Fruit fly (Drosophila melanogaster) whole organism, pupa: Measurements from ENCODE around the gene UQCR-C1.

Source experiments
- CG12605 ChIP-seq: fragments of 200-800 bp; sonication (Bioruptor generic); IDR thresholded peaks from 2 replicates; pipeline ENCODE4 v1.3.6; 2022; ENCODE audit warnings: missing biosample characterization, missing genetic modification characterization
- CG14655 ChIP-seq: fragments of 200-800 bp; sonication (Bioruptor generic); optimal IDR thresholded peaks from 3 replicates; lab custom pipeline; 2017; ENCODE audit warnings: mild to moderate bottlenecking, missing biosample characterization, missing genetic modification reagents, missing genetic modification characterization
- CG15710 ChIP-seq: fragments of 200-800 bp; sonication (Bioruptor generic); optimal IDR thresholded peaks from 2 replicates; lab custom pipeline; 2018; ENCODE audit warnings: missing biosample characterization, mild to moderate bottlenecking, missing genetic modification characterization, moderate library complexity
- CG32121 ChIP-seq: fragments of 200-800 bp; sonication (Bioruptor generic); IDR thresholded peaks from 2 replicates; pipeline ENCODE4 v1.3.6; 2022; ENCODE audit warnings: missing biosample characterization, missing genetic modification characterization
- CG34367 ChIP-seq: fragments of 200-800 bp; sonication (Bioruptor generic); optimal IDR thresholded peaks from 2 replicates; lab custom pipeline; 2018; ENCODE audit warnings: missing biosample characterization, mild to moderate bottlenecking, missing genetic modification characterization
- CG4496 ChIP-seq: fragments of 200-800 bp; sonication (Bioruptor generic); IDR thresholded peaks from 3 replicates; pipeline ENCODE4 v1.3.6; 2022; ENCODE audit warnings: missing biosample characterization, missing genetic modification characterization
- CG8159 ChIP-seq: fragments of 200-800 bp; sonication (Bioruptor generic); optimal IDR thresholded peaks from 3 replicates; lab custom pipeline; 2018; ENCODE audit warnings: missing biosample characterization, mild to moderate bottlenecking, missing genetic modification characterization, moderate library complexity
- CG9948 ChIP-seq: fragments of 200-800 bp; sonication (Bioruptor generic); optimal IDR thresholded peaks from 2 replicates; lab custom pipeline; 2018; ENCODE audit warnings: missing biosample characterization, mild to moderate bottlenecking, missing genetic modification characterization, moderate library complexity
- D1 ChIP-seq: fragments of 200-800 bp; sonication (Bioruptor generic); optimal IDR thresholded peaks from 2 replicates; lab custom pipeline; 2018; ENCODE audit warnings: missing biosample characterization, mild to moderate bottlenecking, missing genetic modification characterization, moderate library complexity
- EcR ChIP-seq: fragments of 200-800 bp; sonication (Bioruptor generic); optimal IDR thresholded peaks from 3 replicates; lab custom pipeline; 2019; ENCODE audit warnings: missing biosample characterization, missing genetic modification characterization, mild to moderate bottlenecking, moderate library complexity, missing genetic modification reagents
- Pif1A ChIP-seq: fragments of 200-800 bp; sonication (Bioruptor generic); optimal IDR thresholded peaks from 3 replicates; lab custom pipeline; 2016; ENCODE audit warnings: missing biosample characterization, missing genetic modification characterization
- Pif1B ChIP-seq: fragments of 200-800 bp; sonication (Bioruptor generic); optimal IDR thresholded peaks from 3 replicates; lab custom pipeline; 2016; ENCODE audit warnings: missing biosample characterization, missing genetic modification characterization
- Snoo ChIP-seq: fragments of 200-800 bp; sonication (Bioruptor generic); optimal IDR thresholded peaks from 3 replicates; lab custom pipeline; 2017; ENCODE audit warnings: missing biosample characterization, mild to moderate bottlenecking, missing genetic modification characterization, inconsistent platforms
- fd96Ca ChIP-seq: fragments of 200-800 bp; sonication (Bioruptor generic); IDR thresholded peaks from 3 replicates; pipeline ENCODE4 v1.3.6; 2022; ENCODE audit warnings: missing biosample characterization, missing genetic modification characterization
- gl ChIP-seq: fragments of 200-800 bp; sonication (Bioruptor generic); optimal IDR thresholded peaks from 2 replicates; lab custom pipeline; 2018; ENCODE audit warnings: missing biosample characterization, mild to moderate bottlenecking, missing genetic modification characterization
- rn ChIP-seq: fragments of 200-800 bp; sonication (Bioruptor generic); IDR thresholded peaks from 2 replicates; pipeline ENCODE4 v1.3.6; 2022; ENCODE audit warnings: missing biosample characterization, missing genetic modification characterization

Gene UQCR-C1

dm6 chr3R:14912449-14912987 lies 22.5 kb downstream of the UQCR-C1 start:
- TF ChIP-seq D1 (tag; lab: Kevin White, UChicago) (no peak), CG32121 (GFP tag; lab: Robert Waterston, UW) (no peak), rn (GFP tag; lab: Robert Waterston, UW) (no peak), fd96Ca (no peak), CG4496 (no peak), Pif1A (GFP tag; lab: Kevin White, UChicago) (no peak), EcR (GFP tag; lab: Kevin White, UChicago) (no peak)

dm6 chr3R:14917927-14918829 lies 28.1 kb downstream of the UQCR-C1 start, which contains the start of gene Sdr:
Sdr (plus strand) TSS chr3R:14918628.
- TF ChIP-seq Pif1B (GFP tag; lab: Kevin White, UChicago) (peak; percentile 4), EcR (GFP tag; lab: Kevin White, UChicago) (no peak), CG8159 (tag; lab: Kevin White, UChicago) (peak; percentile 69), CG9948 (peak; percentile 62), gl (tag; lab: Kevin White, UChicago) (peak; percentile 22), Pif1A (GFP tag; lab: Kevin White, UChicago) (peak; percentile 25), rn (GFP tag; lab: Robert Waterston, UW) (peak; percentile 24; the same call in 1 of the 2 replicates), CG14655 (peak; percentile 36), fd96Ca (no peak), CG34367 (tag; lab: Kevin White, UChicago) (peak; percentile 50), CG12605 (GFP tag; lab: Robert Waterston, UW) (no peak; the same call in 1 of the 2 replicates), Snoo (tag; lab: Kevin White, UChicago) (peak; percentile 38), CG15710 (peak; percentile 68)
